Worm (Caenorhabditis elegans): ENCODE results near the gene F40A3.4.

ce11 chrV:7856641-7857040, 18.9 kb upstream of the F40A3.4 start:
- TF ChIP-seq flt-1 (GFP tag; IDR thresholded peaks at IDR 0.05) (no peak), tab-1 (GFP tag; IDR thresholded peaks at IDR 0.05) (no peak), klf-2 (GFP tag; conservative IDR thresholded peaks at IDR 0.05) (no peak)
